Fruit fly (Drosophila melanogaster): Measurements from ENCODE around the gene Tbh.

Gene Tbh

DNA sequence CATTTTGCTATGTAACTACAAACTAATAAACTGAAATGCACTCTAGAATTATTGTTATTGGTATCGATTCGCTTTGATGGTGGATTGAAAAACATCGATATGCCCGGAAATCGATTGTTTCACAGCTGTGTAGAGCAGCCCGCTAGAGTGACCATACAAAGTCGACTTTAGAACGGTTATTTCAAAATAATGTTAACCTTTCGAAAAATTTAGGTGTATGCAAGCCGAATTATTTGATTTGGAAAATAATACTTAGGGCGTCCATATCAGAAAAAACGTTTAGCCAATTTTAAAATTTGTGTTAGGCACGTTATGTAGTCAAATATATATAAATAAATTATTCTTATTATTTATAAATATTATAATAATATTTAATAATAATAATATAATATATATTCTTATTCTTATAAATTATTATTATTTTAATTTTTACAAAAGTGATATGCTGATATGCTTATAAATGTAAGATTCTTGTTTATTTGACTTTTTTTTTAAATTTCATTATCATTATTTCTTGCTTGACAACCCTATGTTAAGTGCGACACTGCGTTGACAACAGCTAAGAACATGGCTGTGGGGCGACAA is 27.2 kb upstream of the Tbh start, which contains the start of gene sws (continued):
- TF ChIP-seq ewg (GFP tag; optimal IDR thresholded peaks at IDR 0.05) (no peak), Aef1 (GFP tag; IDR thresholded peaks at IDR 0.05) (no peak), amos (GFP tag; IDR thresholded peaks at IDR 0.05; ENCODE audit: partially characterized antibody) (peak; percentile 75), BEAF-32 (GFP tag; optimal IDR thresholded peaks at IDR 0.05) (peak; percentile 74), Xrp1 (GFP tag; IDR thresholded peaks at IDR 0.05) (no peak; the same call in 1 of the 2 replicates), CG15696 (tag; optimal IDR thresholded peaks at IDR 0.05) (no peak), CG11398 (GFP tag; optimal IDR thresholded peaks at IDR 0.05) (no peak), CG9817 (tag; optimal IDR thresholded peaks at IDR 0.05) (peak; percentile 33), CG3838 (GFP tag; optimal IDR thresholded peaks at IDR 0.05) (no peak), Ssrp (tag; optimal IDR thresholded peaks at IDR 0.05) (peak; percentile 37), CG12744 (GFP tag; optimal IDR thresholded peaks at IDR 0.05) (no peak), CG8924 (tag; optimal IDR thresholded peaks at IDR 0.05) (peak; percentile 45), insv (GFP tag; optimal IDR thresholded peaks at IDR 0.05) (no peak), vnd (GFP tag; IDR thresholded peaks at IDR 0.05; ENCODE audit: partially characterized antibody) (peak; percentile 52; the same call in 2 of the 3 replicates), CG7372 (GFP tag; IDR thresholded peaks at IDR 0.05) (no peak), CG10267 (tag; optimal IDR thresholded peaks at IDR 0.05) (peak; percentile 32), Abd-B (GFP tag; optimal IDR thresholded peaks at IDR 0.05) (peak; percentile 41), Meics (GFP tag; optimal IDR thresholded peaks at IDR 0.05) (peak; percentile 53), Bgb (GFP tag; IDR thresholded peaks at IDR 0.05; ENCODE audit: partially characterized antibody) (peak; percentile 74), danr (GFP tag; IDR thresholded peaks at IDR 0.05) (no peak), Ptx1 (GFP tag; IDR thresholded peaks at IDR 0.05) (0 out of 2 replicates have a peak, but pooled peaks have one; percentile 22), nmo (GFP tag; optimal IDR thresholded peaks at IDR 0.05) (peak; percentile 51), CG10147 (GFP tag; optimal IDR thresholded peaks at IDR 0.05) (peak; percentile 5), unc-4 (GFP tag; IDR thresholded peaks at IDR 0.05; ENCODE audit: partially characterized antibody) (peak; percentile 68), CG5180 (GFP tag; optimal IDR thresholded peaks at IDR 0.05) (no peak), wdn (GFP tag; IDR thresholded peaks at IDR 0.05) (no peak), Dek (tag; optimal IDR thresholded peaks at IDR 0.05) (peak; percentile 33), C15 (GFP tag; IDR thresholded peaks at IDR 0.05) (no peak), CG1603 (tag; optimal IDR thresholded peaks at IDR 0.05) (peak; percentile 47), Lpt (GFP tag; optimal IDR thresholded peaks at IDR 0.05) (no peak), tap (tag; optimal IDR thresholded peaks at IDR 0.05) (no peak), chm (GFP tag; IDR thresholded peaks at IDR 0.05) (no peak), CG11560 (tag; IDR thresholded peaks at IDR 0.05) (no peak), knrl (GFP tag; IDR thresholded peaks at IDR 0.05; ENCODE audit: partially characterized antibody) (peak; percentile 53; the same call in 2 of the 3 replicates), gsb-n (tag; optimal IDR thresholded peaks at IDR 0.05) (no peak), nerfin-2 (GFP tag; IDR thresholded peaks at IDR 0.05; ENCODE audit: partially characterized antibody) (peak; percentile 41; the same call in 1 of the 2 replicates), ftz-f1 (GFP tag; optimal IDR thresholded peaks at IDR 0.05) (no peak), Hr3 (GFP tag; optimal IDR thresholded peaks at IDR 0.05) (peak; percentile 41), ara (GFP tag; IDR thresholded peaks at IDR 0.05) (no peak), CG4707 (GFP tag; optimal IDR thresholded peaks at IDR 0.05) (no peak), CG17186 (GFP tag; optimal IDR thresholded peaks at IDR 0.05) (no peak), Dfd (GFP tag; optimal IDR thresholded peaks at IDR 0.05) (no peak), CG10959 (GFP tag; IDR thresholded peaks at IDR 0.05) (no peak), CG4282 (GFP tag; optimal IDR thresholded peaks at IDR 0.05) (no peak), CrebB (tag; optimal IDR thresholded peaks at IDR 0.05) (no peak), CG10366 (GFP tag; IDR thresholded peaks at IDR 0.05) (peak; percentile 12; the same call in 1 of the 2 replicates), ham (GFP tag; IDR thresholded peaks at IDR 0.05) (no peak), CG8089 (GFP tag; optimal IDR thresholded peaks at IDR 0.05) (no peak), NC2β (GFP tag; optimal IDR thresholded peaks at IDR 0.05) (no peak)

All from whole organism, embryonic.